Worm (Caenorhabditis elegans) whole organism, L2 larva: Measurements from ENCODE around the gene T27E7.9.

Experiments
- F13H6.1 ChIP-seq: sonication (generic microtip); optimal IDR thresholded peaks from 2 replicates; lab custom pipeline; 2016; ENCODE audit warnings: missing genetic modification characterization, missing compliant biosample characterization
- R02D3.7 ChIP-seq: fragments of 150-350 bp; optimal IDR thresholded peaks from 2 replicates; lab custom pipeline; 2014; ENCODE audit warnings: missing biosample characterization, missing genetic modification characterization
- alr-1 ChIP-seq: fragments of 150-350 bp; optimal IDR thresholded peaks from 2 replicates; lab custom pipeline; 2014; ENCODE audit warnings: missing biosample characterization, missing genetic modification characterization
- aly-2 ChIP-seq: fragments of 150-350 bp; optimal IDR thresholded peaks from 2 replicates; lab custom pipeline; 2014; ENCODE audit warnings: missing biosample characterization, missing genetic modification characterization
- ama-1 ChIP-seq: fragments of 150-350 bp; optimal IDR thresholded peaks from 2 replicates; lab custom pipeline; 2018; ENCODE audit warnings: inconsistent platforms
- blmp-1 ChIP-seq: sonication (generic microtip); optimal IDR thresholded peaks from 2 replicates; lab custom pipeline; 2017; ENCODE audit warnings: missing genetic modification characterization, mild to moderate bottlenecking, missing compliant biosample characterization, antibody characterized with exemption, moderate library complexity; ENCODE audit not compliant: insufficient read depth
- ceh-16 ChIP-seq: fragments of 150-350 bp; optimal IDR thresholded peaks from 2 replicates; lab custom pipeline; 2014; ENCODE audit warnings: missing biosample characterization, missing genetic modification characterization
- crh-2 ChIP-seq: sonication (generic microtip); optimal IDR thresholded peaks from 2 replicates; lab custom pipeline; 2017; ENCODE audit warnings: missing biosample characterization, missing genetic modification characterization
- dmd-4 ChIP-seq: sonication (generic microtip); optimal IDR thresholded peaks from 2 replicates; lab custom pipeline; 2017; ENCODE audit warnings: missing biosample characterization, missing genetic modification characterization
- elt-1 ChIP-seq: fragments of 150-350 bp; optimal IDR thresholded peaks from 2 replicates; lab custom pipeline; 2014; ENCODE audit warnings: missing biosample characterization, missing genetic modification characterization
- elt-3 ChIP-seq: sonication (generic microtip); optimal IDR thresholded peaks from 2 replicates; lab custom pipeline; 2017; ENCODE audit warnings: missing biosample characterization, missing genetic modification characterization
- fos-1 ChIP-seq: fragments of 150-350 bp; optimal IDR thresholded peaks from 2 replicates; lab custom pipeline; 2014; ENCODE audit warnings: missing biosample characterization, missing genetic modification characterization
- gmeb-1 ChIP-seq: fragments of 150-350 bp; optimal IDR thresholded peaks from 2 replicates; lab custom pipeline; 2014; ENCODE audit warnings: missing biosample characterization, missing genetic modification characterization
- lin-11 ChIP-seq: fragments of 150-350 bp; sonication (generic microtip); optimal IDR thresholded peaks from 2 replicates; lab custom pipeline; 2014; ENCODE audit warnings: missing biosample characterization, missing genetic modification characterization, inconsistent platforms, mixed read lengths
- lin-13 ChIP-seq: fragments of 150-350 bp; optimal IDR thresholded peaks from 2 replicates; lab custom pipeline; 2014; ENCODE audit warnings: missing biosample characterization, missing genetic modification reagents, missing genetic modification characterization
- lin-39 ChIP-seq: fragments of 150-350 bp; optimal IDR thresholded peaks from 2 replicates; lab custom pipeline; 2014; ENCODE audit warnings: missing biosample characterization, missing genetic modification reagents, missing genetic modification characterization
- mab-5 ChIP-seq: fragments of 150-350 bp; optimal IDR thresholded peaks from 2 replicates; lab custom pipeline; 2014; ENCODE audit warnings: missing biosample characterization, missing genetic modification characterization
- mbf-1 ChIP-seq: sonication (generic microtip); optimal IDR thresholded peaks from 2 replicates; lab custom pipeline; 2017; ENCODE audit warnings: missing biosample characterization, missing genetic modification characterization
- mdl-1 ChIP-seq, 2 experiments: fragments of 150-350 bp in 1 of 2; sonication (generic microtip) in 1 of 2; optimal IDR thresholded peaks; 2 replicates each; lab custom pipeline; 2017; ENCODE audit warnings: missing biosample characterization in 2 of 2, missing genetic modification characterization in 2 of 2
- nhr-10 ChIP-seq: sonication (generic microtip); optimal IDR thresholded peaks from 2 replicates; lab custom pipeline; 2017; ENCODE audit warnings: missing biosample characterization, missing genetic modification characterization
- nhr-11 ChIP-seq: fragments of 150-350 bp; optimal IDR thresholded peaks from 2 replicates; lab custom pipeline; 2014; ENCODE audit warnings: missing biosample characterization, missing genetic modification characterization
- nhr-12 ChIP-seq: fragments of 150-350 bp; optimal IDR thresholded peaks from 2 replicates; lab custom pipeline; 2014; ENCODE audit warnings: missing biosample characterization, missing genetic modification characterization
- nhr-129 ChIP-seq: fragments of 150-350 bp; optimal IDR thresholded peaks from 2 replicates; lab custom pipeline; 2014; ENCODE audit warnings: missing biosample characterization, missing genetic modification characterization
- nhr-21 ChIP-seq: fragments of 150-350 bp; optimal IDR thresholded peaks from 2 replicates; lab custom pipeline; 2014; ENCODE audit warnings: missing biosample characterization, missing genetic modification characterization
- nhr-237 ChIP-seq: fragments of 150-350 bp; optimal IDR thresholded peaks from 2 replicates; lab custom pipeline; 2014; ENCODE audit warnings: missing biosample characterization, missing genetic modification characterization
- nhr-25 ChIP-seq: fragments of 150-350 bp; sonication (generic microtip); optimal IDR thresholded peaks from 3 replicates; lab custom pipeline; 2014; ENCODE audit warnings: missing biosample characterization, missing genetic modification characterization
- nhr-6 ChIP-seq: fragments of 150-350 bp; optimal IDR thresholded peaks from 2 replicates; lab custom pipeline; 2014; ENCODE audit warnings: missing biosample characterization, missing genetic modification characterization
- nhr-77 ChIP-seq: fragments of 150-350 bp; optimal IDR thresholded peaks from 2 replicates; lab custom pipeline; 2014; ENCODE audit warnings: missing biosample characterization, missing genetic modification characterization
- peb-1 ChIP-seq: fragments of 150-350 bp; optimal IDR thresholded peaks from 2 replicates; lab custom pipeline; 2014; ENCODE audit warnings: missing biosample characterization, missing genetic modification characterization
- sem-4 ChIP-seq: fragments of 150-350 bp; optimal IDR thresholded peaks from 2 replicates; lab custom pipeline; 2014; ENCODE audit warnings: missing biosample characterization, missing genetic modification reagents, missing genetic modification characterization
- skn-1 ChIP-seq: sonication (generic microtip); optimal IDR thresholded peaks from 2 replicates; lab custom pipeline; 2017; ENCODE audit warnings: missing biosample characterization, missing genetic modification characterization
- sma-3 ChIP-seq: sonication (generic microtip); optimal IDR thresholded peaks from 2 replicates; lab custom pipeline; 2016; ENCODE audit warnings: missing genetic modification reagents, missing genetic modification characterization, missing compliant biosample characterization
- sma-9 ChIP-seq, 2 experiments: fragments of 150-350 bp in 1 of 2; sonication (generic microtip) in 1 of 2; optimal IDR thresholded peaks; 2 replicates each; lab custom pipeline; 2014 to 2016; ENCODE audit warnings: missing genetic modification characterization in 2 of 2, mild to moderate bottlenecking in 1 of 2, missing biosample characterization in 1 of 2, missing compliant biosample characterization in 1 of 2, missing genetic modification reagents in 1 of 2, moderate library complexity in 1 of 2
- snpc-4 ChIP-seq: fragments of 150-350 bp; optimal IDR thresholded peaks from 2 replicates; lab custom pipeline; 2014; ENCODE audit warnings: missing biosample characterization, missing genetic modification characterization
- unc-39 ChIP-seq: fragments of 150-350 bp; optimal IDR thresholded peaks from 2 replicates; lab custom pipeline; 2014; ENCODE audit warnings: missing biosample characterization, missing genetic modification characterization
- unc-62 ChIP-seq: fragments of 150-350 bp; optimal IDR thresholded peaks from 2 replicates; lab custom pipeline; 2014; ENCODE audit warnings: missing biosample characterization, missing genetic modification reagents, missing genetic modification characterization
- zag-1 ChIP-seq: fragments of 150-350 bp; optimal IDR thresholded peaks from 2 replicates; lab custom pipeline; 2014; ENCODE audit warnings: missing biosample characterization, missing genetic modification characterization
- ztf-1 ChIP-seq: fragments of 200-800 bp; sonication (Bioruptor generic); conservative IDR thresholded peaks from 2 replicates; pipeline ENCODE4 v1.3.6; 2022; ENCODE audit warnings: missing genetic modification characterization, missing compliant biosample characterization
- ztf-4 ChIP-seq: fragments of 150-350 bp; optimal IDR thresholded peaks from 2 replicates; lab custom pipeline; 2014; ENCODE audit warnings: missing biosample characterization, missing genetic modification characterization

Gene T27E7.9

ce11 chrIV:14586759-14587158 is 37.6 kb upstream of the T27E7.9 start:
- TF ChIP-seq F13H6.1 (tag; lab: Kevin White, UChicago) (no peak), elt-3 (no peak), nhr-25 (no peak), nhr-11 (tag; lab: Kevin White, UChicago) (no peak), blmp-1 (no peak), unc-39 (tag; lab: Kevin White, UChicago) (no peak), skn-1 (tag; lab: Kevin White, UChicago) (no peak), mab-5 (no peak), mdl-1 (tag; optimal IDR thresholded peaks at IDR 0.05; lab: Kevin White, UChicago) (no peak), snpc-4 (tag; lab: Kevin White, UChicago) (no peak), zag-1 (tag; lab: Kevin White, UChicago) (no peak), sma-9 (GFP tag; optimal IDR thresholded peaks at IDR 0.05; lab: Kevin White, UChicago) (no peak), sma-9 (tag; optimal IDR thresholded peaks at IDR 0.05; lab: Kevin White, UChicago) (no peak), ama-1 (lab: Kevin White, UChicago) (no peak), nhr-10 (tag; lab: Kevin White, UChicago) (no peak), ceh-16 (no peak), crh-2 (tag; lab: Kevin White, UChicago) (no peak), elt-1 (tag; lab: Kevin White, UChicago) (no peak), alr-1 (no peak)

ce11 chrIV:14580939-14581338 is 31.7 kb upstream of the T27E7.9 start, which contains the start of gene irld-18:
TSS of gene irld-18 (minus strand) at chrIV:14581039.
- TF ChIP-seq gmeb-1 (tag; lab: Kevin White, UChicago) (no peak), elt-3 (no peak), ama-1 (lab: Kevin White, UChicago) (no peak), ztf-1 (GFP tag; lab: Robert Waterston, UW) (no peak), unc-62 (GFP tag; lab: Kevin White, UChicago) (no peak), peb-1 (no peak), nhr-237 (no peak), nhr-6 (tag; lab: Kevin White, UChicago) (no peak), nhr-77 (tag; lab: Kevin White, UChicago) (no peak), nhr-11 (tag; lab: Kevin White, UChicago) (no peak), aly-2 (tag; lab: Kevin White, UChicago) (no peak)

- TF ChIP-seq zag-1 (tag; lab: Kevin White, UChicago) (no peak), unc-39 (tag; lab: Kevin White, UChicago) (no peak), R02D3.7 (tag; lab: Kevin White, UChicago) (no peak), nhr-237 (no peak)
These were observed 29.5 kb upstream of the T27E7.9 start, which contains the start of gene Y57G11B.8 for ce11 chrIV:14578650-14579193. TSS of gene Y57G11B.8 (minus strand) at chrIV:14578700.

- TF ChIP-seq nhr-21 (tag; lab: Kevin White, UChicago) (peak; percentile 4), nhr-12 (tag; lab: Kevin White, UChicago) (no peak), elt-1 (tag; lab: Kevin White, UChicago) (no peak), lin-11 (no peak), elt-3 (no peak), lin-39 (tag; lab: Kevin White, UChicago) (no peak), snpc-4 (tag; lab: Kevin White, UChicago) (peak; percentile 28), crh-2 (tag; lab: Kevin White, UChicago) (peak; percentile 25), gmeb-1 (tag; lab: Kevin White, UChicago) (peak; percentile 23), nhr-129 (tag; lab: Kevin White, UChicago) (peak; percentile 51), sma-3 (GFP tag; lab: Kevin White, UChicago) (peak; percentile 32), nhr-6 (tag; lab: Kevin White, UChicago) (no peak), unc-62 (GFP tag; lab: Kevin White, UChicago) (no peak)
These were observed 27.3 kb upstream of the T27E7.9 start for ce11 chrIV:14576471-14576870.

ce11 chrIV:14574282-14574869 is 25.2 kb upstream of the T27E7.9 start, which contains the start of the genes Y57G11B.3 and Y57G11B.5:
TSS of gene Y57G11B.3 (minus strand) at chrIV:14574382.
TSS of gene Y57G11B.5 (plus strand) at chrIV:14574819.
- TF ChIP-seq lin-11: no peak
- TF ChIP-seq peb-1: no peak
- TF ChIP-seq ztf-4 (tag; lab: Kevin White, UChicago): no peak
- no peak for TF ChIP-seq nhr-11 (tag; lab: Kevin White, UChicago)
- TF ChIP-seq lin-13 (GFP tag; lab: Kevin White, UChicago): no peak
- no peak for TF ChIP-seq dmd-4 (tag; lab: Kevin White, UChicago)
- no peak for TF ChIP-seq mbf-1 (tag; lab: Kevin White, UChicago)
- TF ChIP-seq R02D3.7 (tag; lab: Kevin White, UChicago): no peak
- TF ChIP-seq nhr-77 (tag; lab: Kevin White, UChicago): no peak
- TF ChIP-seq nhr-12 (tag; lab: Kevin White, UChicago): no peak
- no peak for TF ChIP-seq fos-1 (tag; lab: Kevin White, UChicago)
- no peak for TF ChIP-seq mdl-1 (tag; optimal IDR thresholded peaks at IDR 0.05; lab: Kevin White, UChicago)
- no peak for TF ChIP-seq sem-4
- TF ChIP-seq nhr-21 (tag; lab: Kevin White, UChicago): no peak
- no peak for TF ChIP-seq sma-3 (GFP tag; lab: Kevin White, UChicago)
